Worm (Caenorhabditis elegans) whole organism, young adult: Measurements from ENCODE around the gene ncx-9.

Source experiments
- B0019.2 ChIP-seq: fragments of 200-800 bp; sonication (Bioruptor generic); conservative IDR thresholded peaks from 2 replicates; pipeline ENCODE4 v1.3.6; 2022; ENCODE audit warnings: missing genetic modification reagents, missing genetic modification characterization, missing compliant biosample characterization
- B0261.1 ChIP-seq: sonication (generic microtip); optimal IDR thresholded peaks from 2 replicates; lab custom pipeline; 2016; ENCODE audit warnings: mild to moderate bottlenecking, missing genetic modification characterization, moderate library complexity, missing compliant biosample characterization
- K11D2.4 ChIP-seq: fragments of 200-800 bp; sonication (Bioruptor generic); IDR thresholded peaks from 2 replicates; pipeline ENCODE4 v1.3.6; 2022; ENCODE audit warnings: missing genetic modification reagents, missing genetic modification characterization, missing compliant biosample characterization
- T26A5.8 ChIP-seq: sonication (generic microtip); optimal IDR thresholded peaks from 2 replicates; lab custom pipeline; 2016; ENCODE audit warnings: missing genetic modification characterization, missing compliant biosample characterization
- Y53G8AR.9 ChIP-seq: fragments of 200-800 bp; sonication (Bioruptor generic); conservative IDR thresholded peaks from 2 replicates; pipeline ENCODE4 v1.3.6; 2022; ENCODE audit warnings: missing genetic modification reagents, missing genetic modification characterization, missing compliant biosample characterization
- Y79H2A.3 ChIP-seq: fragments of 200-800 bp; sonication (Bioruptor generic); conservative IDR thresholded peaks from 2 replicates; pipeline ENCODE4 v1.3.6; 2022; ENCODE audit warnings: missing genetic modification reagents, missing genetic modification characterization, missing compliant biosample characterization
- akir-1 ChIP-seq: fragments of 200-800 bp; sonication (Bioruptor generic); optimal IDR thresholded peaks from 2 replicates; lab custom pipeline; 2018; ENCODE audit warnings: mild to moderate bottlenecking, missing genetic modification characterization, moderate library complexity, missing compliant biosample characterization
- atf-7 ChIP-seq: sonication (generic microtip); optimal IDR thresholded peaks from 2 replicates; lab custom pipeline; 2017; ENCODE audit warnings: mild to moderate bottlenecking, missing genetic modification characterization, missing compliant biosample characterization
- athp-1 ChIP-seq: sonication (generic microtip); optimal IDR thresholded peaks from 2 replicates; lab custom pipeline; 2017; ENCODE audit warnings: mild to moderate bottlenecking, missing genetic modification characterization, missing compliant biosample characterization
- attf-6 ChIP-seq: fragments of 200-800 bp; sonication (Bioruptor generic); IDR thresholded peaks from 2 replicates; pipeline ENCODE4 v1.3.6; 2022; ENCODE audit warnings: missing genetic modification reagents, missing genetic modification characterization, missing compliant biosample characterization
- ceh-58 ChIP-seq: fragments of 200-800 bp; sonication (Bioruptor generic); IDR thresholded peaks from 2 replicates; pipeline ENCODE4 v1.3.6; 2022; ENCODE audit warnings: missing genetic modification characterization, missing compliant biosample characterization
- egl-18 ChIP-seq: fragments of 200-800 bp; sonication (Bioruptor generic); IDR thresholded peaks from 2 replicates; pipeline ENCODE4 v1.3.6; 2022; ENCODE audit warnings: missing genetic modification reagents, missing genetic modification characterization, missing compliant biosample characterization
- gei-17 ChIP-seq: fragments of 200-800 bp; sonication (Bioruptor generic); optimal IDR thresholded peaks from 2 replicates; lab custom pipeline; 2018; ENCODE audit warnings: mild to moderate bottlenecking, missing genetic modification characterization, missing compliant biosample characterization
- him-1 ChIP-seq: sonication (generic microtip); optimal IDR thresholded peaks from 2 replicates; lab custom pipeline; 2016; ENCODE audit warnings: missing genotype, missing genetic modification reagents, missing genetic modification characterization, missing compliant biosample characterization
- hlh-12 ChIP-seq: sonication (generic microtip); optimal IDR thresholded peaks from 2 replicates; lab custom pipeline; 2016; ENCODE audit warnings: missing genetic modification characterization, missing compliant biosample characterization
- hlh-26 ChIP-seq: fragments of 200-800 bp; sonication (Bioruptor generic); conservative IDR thresholded peaks from 2 replicates; pipeline ENCODE4 v1.3.6; 2022; ENCODE audit warnings: missing genetic modification reagents, missing genetic modification characterization, missing compliant biosample characterization
- hmg-20 ChIP-seq: fragments of 200-800 bp; sonication (Bioruptor generic); IDR thresholded peaks from 2 replicates; pipeline ENCODE4 v1.3.6; 2022; ENCODE audit warnings: missing genetic modification reagents, missing genetic modification characterization, missing compliant biosample characterization
- lag-1 ChIP-seq: fragments of 200-800 bp; sonication (Bioruptor generic); IDR thresholded peaks from 2 replicates; pipeline ENCODE4 v1.3.6; 2022; ENCODE audit warnings: missing genetic modification reagents, missing genetic modification characterization, missing compliant biosample characterization
- let-526 ChIP-seq: fragments of 200-800 bp; sonication (Bioruptor generic); IDR thresholded peaks from 2 replicates; pipeline ENCODE4 v1.3.6; 2022; ENCODE audit warnings: missing genetic modification reagents, missing genetic modification characterization, missing compliant biosample characterization
- lin-54 ChIP-seq: fragments of 200-800 bp; sonication (Bioruptor generic); optimal IDR thresholded peaks from 2 replicates; lab custom pipeline; 2018; ENCODE audit warnings: mild to moderate bottlenecking, missing genetic modification characterization, missing compliant biosample characterization
- madf-10 ChIP-seq: sonication (generic microtip); optimal IDR thresholded peaks from 2 replicates; lab custom pipeline; 2016; ENCODE audit warnings: mild to moderate bottlenecking, missing genetic modification characterization, missing compliant biosample characterization
- madf-3 ChIP-seq: fragments of 200-800 bp; sonication (Bioruptor generic); IDR thresholded peaks from 2 replicates; pipeline ENCODE4 v1.3.6; 2022; ENCODE audit warnings: missing genetic modification reagents, missing genetic modification characterization, missing compliant biosample characterization
- mes-4 ChIP-seq: sonication (generic microtip); optimal IDR thresholded peaks from 2 replicates; lab custom pipeline; 2016; ENCODE audit warnings: missing genotype, missing genetic modification characterization, missing compliant biosample characterization
- rec-8 ChIP-seq, 2 experiments: sonication (generic microtip); optimal IDR thresholded peaks; 2 replicates each; lab custom pipeline; 2016; ENCODE audit warnings: mild to moderate bottlenecking in 2 of 2, missing genetic modification characterization in 2 of 2, missing genetic modification reagents in 2 of 2, missing genotype in 2 of 2, missing biosample characterization in 1 of 2, missing compliant biosample characterization in 1 of 2, moderate library complexity in 1 of 2
- snpc-1.3 ChIP-seq: sonication (generic microtip); optimal IDR thresholded peaks from 2 replicates; lab custom pipeline; 2017; ENCODE audit warnings: missing genetic modification characterization, mild to moderate bottlenecking, missing compliant biosample characterization, antibody characterized with exemption, moderate library complexity, missing genotype, missing genetic modification reagents; ENCODE audit not compliant: insufficient read depth
- snpc-3.4 ChIP-seq: sonication (generic microtip); optimal IDR thresholded peaks from 2 replicates; lab custom pipeline; 2017; ENCODE audit warnings: missing genetic modification characterization, mild to moderate bottlenecking, missing compliant biosample characterization, antibody characterized with exemption, moderate library complexity, missing genotype, missing genetic modification reagents
- sptf-2 ChIP-seq: fragments of 200-800 bp; sonication (Bioruptor generic); optimal IDR thresholded peaks from 2 replicates; lab custom pipeline; 2018; ENCODE audit warnings: mild to moderate bottlenecking, missing genetic modification characterization, missing compliant biosample characterization
- unc-130 ChIP-seq: sonication (generic microtip); optimal IDR thresholded peaks from 2 replicates; lab custom pipeline; 2016; ENCODE audit warnings: missing genetic modification reagents, missing genetic modification characterization, missing compliant biosample characterization
- ztf-3 ChIP-seq: fragments of 200-800 bp; sonication (Bioruptor generic); optimal IDR thresholded peaks from 2 replicates; lab custom pipeline; 2018; ENCODE audit warnings: mild to moderate bottlenecking, missing genetic modification characterization, missing compliant biosample characterization
- ztf-6 ChIP-seq: fragments of 200-800 bp; sonication (Bioruptor generic); IDR thresholded peaks from 2 replicates; pipeline ENCODE4 v1.3.6; 2022; ENCODE audit warnings: missing genetic modification reagents, missing genetic modification characterization, missing compliant biosample characterization

ncx-9 gene

DNA sequence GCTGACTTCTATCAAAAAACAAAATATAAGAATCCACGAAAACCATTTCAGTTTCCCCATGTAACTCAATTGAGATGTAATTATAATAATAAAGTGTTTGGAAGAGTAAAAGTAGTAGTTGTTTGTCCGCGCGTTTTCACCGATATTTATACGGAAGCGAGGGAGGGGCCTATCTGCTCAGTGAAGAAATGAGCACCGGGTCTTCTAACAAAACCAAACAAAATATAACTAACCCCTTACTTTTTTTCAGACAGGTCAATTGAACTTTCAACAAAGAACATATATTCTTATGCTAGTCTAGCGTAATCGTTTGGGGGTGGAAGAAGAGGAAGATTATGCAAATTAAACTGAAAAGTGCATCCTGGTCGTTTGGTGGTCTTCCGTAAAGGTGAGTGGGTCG is at the start of gene ncx-9:
Gene ncx-9, minus strand, starts transcription at position 101 of the 400 bp plus-strand sequence.
- no peak for TF ChIP-seq madf-3 (GFP tag; lab: Robert Waterston, UW)
- TF ChIP-seq ztf-3 (GFP tag; lab: Kevin White, UChicago), result no peak
- no peak for TF ChIP-seq him-1
- no peak for TF ChIP-seq attf-6 (GFP tag; lab: Robert Waterston, UW)
- TF ChIP-seq ztf-6, result no peak
- TF ChIP-seq lin-54 (GFP tag; lab: Kevin White, UChicago), result no peak
- TF ChIP-seq hlh-12 (tag; lab: Kevin White, UChicago), result no peak
- TF ChIP-seq madf-10 (tag; lab: Kevin White, UChicago), result no peak

DNA sequence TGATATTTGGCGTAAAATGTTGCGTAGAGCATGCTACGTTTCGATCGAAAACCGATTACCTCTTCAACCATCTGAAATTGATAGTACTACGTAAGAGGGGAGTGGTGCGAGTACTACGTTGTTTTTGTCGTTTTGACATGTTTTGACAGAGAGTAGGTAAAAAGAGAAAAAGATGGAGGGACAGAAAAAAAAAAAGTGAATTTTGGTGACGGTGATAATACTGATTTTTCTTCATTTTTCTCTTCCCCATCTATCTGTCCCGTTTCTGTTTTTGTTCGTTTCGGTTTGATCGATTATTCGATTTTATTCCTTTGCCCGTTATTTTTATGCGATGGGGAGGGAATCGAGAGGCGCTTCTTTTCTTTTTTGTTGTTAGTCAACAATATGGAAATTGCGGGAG is 45.9 kb upstream of the ncx-9 start, which contains the start of gene K11D12.8:
Gene K11D12.8, minus strand, starts transcription at position 77 of the 400 bp plus-strand sequence.
- TF ChIP-seq gei-17 (GFP tag; lab: Kevin White, UChicago) (no peak), Y79H2A.3 (GFP tag; lab: Robert Waterston, UW) (no peak), egl-18 (GFP tag; lab: Robert Waterston, UW) (no peak), unc-130 (GFP tag; lab: Kevin White, UChicago) (no peak)
- TF ChIP-seq, all 124 proteins: peak for 0

ce11 chrV:5039559-5039958 is 44.5 kb upstream of the ncx-9 start, which contains the start of gene K11D12.11:
K11D12.11 (minus strand) TSS chrV:5039600.
- no peak for TF ChIP-seq akir-1 (GFP tag; lab: Kevin White, UChicago)
- TF ChIP-seq gei-17 (GFP tag; lab: Kevin White, UChicago), result no peak
- no peak for TF ChIP-seq snpc-3.4 (tag; lab: Kevin White, UChicago)
- no peak for TF ChIP-seq T26A5.8 (tag; lab: Kevin White, UChicago)
- TF ChIP-seq athp-1 (tag; lab: Kevin White, UChicago), result no peak
- TF ChIP-seq K11D2.4 (GFP tag; lab: Robert Waterston, UW), result no peak
- TF ChIP-seq atf-7 (tag; lab: Kevin White, UChicago), result no peak

- TF ChIP-seq hmg-20 (GFP tag; lab: Robert Waterston, UW) (no peak), snpc-3.4 (tag; lab: Kevin White, UChicago) (no peak), B0019.2 (GFP tag; lab: Robert Waterston, UW) (no peak), mes-4 (no peak), hlh-26 (no peak), lag-1 (no peak), Y53G8AR.9 (GFP tag; lab: Robert Waterston, UW) (no peak), rec-8 (tag; optimal IDR thresholded peaks at IDR 0.05; lab: Kevin White, UChicago) (no peak)
These were observed 43.4 kb upstream of the ncx-9 start for ce11 chrV:5038449-5038848.

- TF ChIP-seq ceh-58, result no peak
- TF ChIP-seq snpc-1.3 (tag; lab: Kevin White, UChicago), result no peak
- no peak for TF ChIP-seq let-526 (GFP tag; lab: Robert Waterston, UW)
- TF ChIP-seq sptf-2 (GFP tag; lab: Kevin White, UChicago), result no peak
- no peak for TF ChIP-seq athp-1 (tag; lab: Kevin White, UChicago)
- no peak for TF ChIP-seq B0261.1 (tag; lab: Kevin White, UChicago)
- TF ChIP-seq attf-6 (GFP tag; lab: Robert Waterston, UW), result no peak
- no peak for TF ChIP-seq hlh-12 (tag; lab: Kevin White, UChicago)
These were observed 41.3 kb upstream of the ncx-9 start, which contains the start of gene K11D12.7 for ce11 chrV:5036364-5036763. K11D12.7 (minus strand) TSS chrV:5036464.
